Worm (Caenorhabditis elegans): ENCODE data around the gene W08G11.1.

W08G11.1 gene

ce11 chrV:16342258-16342618 is 4.6 kb upstream of the W08G11.1 start, which contains the start of gene nhr-193:
nhr-193 (plus strand) TSS chrV:16342308.
- TF ChIP-seq unc-62 (GFP tag; optimal IDR thresholded peaks at IDR 0.05): no peak

- no peak for TF ChIP-seq unc-62 (GFP tag; optimal IDR thresholded peaks at IDR 0.05)
Measured at ce11 chrV:16350061-16350460, 3.2 kb downstream of the W08G11.1 start.

- TF ChIP-seq unc-62 (GFP tag; optimal IDR thresholded peaks at IDR 0.05): no peak
Measured at ce11 chrV:16350775-16351378, 4.0 kb downstream of the W08G11.1 start.

DNA sequence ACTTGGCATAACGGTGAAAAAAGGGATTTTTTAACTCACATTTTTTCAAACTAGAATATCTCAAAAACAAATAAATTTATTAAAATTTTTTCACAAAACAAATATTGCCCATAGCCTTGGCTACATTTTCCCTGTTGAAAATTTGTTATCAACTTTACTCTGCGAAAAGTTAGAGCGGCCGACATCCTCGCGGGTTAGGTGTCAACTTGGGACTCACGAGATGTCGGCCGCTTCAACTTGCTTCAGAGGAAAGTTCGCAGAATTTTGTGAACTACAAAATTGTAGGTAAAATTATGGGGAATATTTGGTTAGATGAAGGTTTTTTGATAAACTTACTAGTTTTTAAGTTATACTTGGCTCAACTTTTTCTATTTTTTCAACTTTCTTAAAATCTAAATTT is 4.9 kb downstream of the W08G11.1 start:
- TF ChIP-seq unc-62 (GFP tag; optimal IDR thresholded peaks at IDR 0.05): no peak

DNA sequence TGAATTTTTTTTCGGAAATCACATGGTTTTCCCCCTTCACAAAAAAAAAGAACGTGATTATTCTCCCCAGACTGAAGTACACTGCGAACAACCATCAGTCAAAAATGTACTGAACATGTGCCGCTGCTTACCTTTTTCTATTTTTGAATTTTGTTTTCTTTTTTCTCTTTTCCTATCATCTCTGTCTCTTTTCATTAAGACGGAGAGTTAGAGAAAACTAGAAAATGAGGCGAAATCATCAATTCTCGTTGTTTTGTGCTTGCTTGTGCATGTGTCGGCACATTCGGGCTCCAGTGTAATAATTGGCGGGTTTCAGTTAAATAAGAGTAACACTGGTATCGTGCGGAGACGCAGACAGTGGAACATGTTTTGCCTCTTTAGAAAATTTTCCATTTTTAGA is 5.4 kb downstream of the W08G11.1 start:
- no peak for TF ChIP-seq unc-62 (GFP tag; optimal IDR thresholded peaks at IDR 0.05)

ce11 chrV:16354675-16355074 is 7.8 kb downstream of the W08G11.1 start:
- no peak for TF ChIP-seq unc-62 (GFP tag; optimal IDR thresholded peaks at IDR 0.05)

- TF ChIP-seq unc-62 (GFP tag; optimal IDR thresholded peaks at IDR 0.05): no peak
Measured at ce11 chrV:16355941-16356340, 9.1 kb downstream of the W08G11.1 start.

DNA sequence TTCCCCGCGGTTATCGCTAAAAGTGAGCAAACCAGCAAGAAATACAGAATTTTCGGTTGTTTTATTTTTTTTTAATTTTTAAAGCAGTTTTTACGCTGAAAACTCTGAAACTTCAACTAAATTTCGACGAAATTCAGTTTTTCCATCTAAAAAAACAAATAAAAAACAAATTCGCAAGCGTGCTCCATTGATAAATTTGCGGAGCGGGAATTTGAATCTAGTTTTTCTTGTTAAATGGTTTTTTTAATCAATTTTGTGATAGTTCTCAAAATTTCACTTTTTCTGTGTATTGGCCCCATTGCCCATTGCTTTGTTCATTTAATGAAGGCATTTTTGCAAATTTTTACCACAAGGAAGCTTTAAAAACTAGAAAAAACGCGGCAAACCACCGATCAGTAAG is 9.9 kb downstream of the W08G11.1 start:
- no peak for TF ChIP-seq unc-62 (GFP tag; optimal IDR thresholded peaks at IDR 0.05)

- no peak for TF ChIP-seq unc-62 (GFP tag; optimal IDR thresholded peaks at IDR 0.05)
Measured at ce11 chrV:16357253-16357652, 10.4 kb downstream of the W08G11.1 start, which contains the start of gene pptr-1. pptr-1 (plus strand) TSS chrV:16357521.

ce11 chrV:16361350-16361749 is 14.5 kb downstream of the W08G11.1 start:
- TF ChIP-seq unc-62 (GFP tag; optimal IDR thresholded peaks at IDR 0.05): no peak

- TF ChIP-seq unc-62 (GFP tag; optimal IDR thresholded peaks at IDR 0.05): no peak
Measured at ce11 chrV:16367575-16367974, 20.7 kb downstream of the W08G11.1 start, which contains the start of gene W08G11.3. W08G11.3 (plus strand) TSS chrV:16367681.

- TF ChIP-seq unc-62 (GFP tag; optimal IDR thresholded peaks at IDR 0.05): no peak
Measured at ce11 chrV:16368143-16368542, 21.3 kb downstream of the W08G11.1 start.

- TF ChIP-seq unc-62 (GFP tag; optimal IDR thresholded peaks at IDR 0.05): no peak
Measured at ce11 chrV:16370039-16370438, 23.2 kb downstream of the W08G11.1 start.

DNA sequence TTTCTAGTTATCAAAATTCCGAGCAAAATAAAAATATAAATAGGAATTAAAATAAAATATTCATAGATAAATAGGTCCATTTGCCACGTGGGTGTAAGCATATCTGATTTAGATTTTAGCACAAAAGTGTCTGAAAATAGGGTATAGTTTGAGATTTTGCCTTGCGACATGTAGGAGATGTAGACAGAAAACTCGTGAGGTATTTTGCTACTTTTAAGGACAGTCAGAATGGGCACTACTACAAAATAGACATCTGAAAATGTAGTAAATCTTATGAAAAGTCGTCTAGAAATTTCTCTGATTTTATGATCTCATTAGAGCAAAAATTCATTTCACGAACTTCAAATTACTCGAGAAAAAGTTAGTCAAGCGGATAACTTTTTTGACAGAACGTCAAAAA is 27.8 kb downstream of the W08G11.1 start, which contains the start of gene srv-34:
TSS of gene srv-34 (minus strand) at position 101 of the 400 bp plus-strand sequence.
- no peak for TF ChIP-seq unc-62 (GFP tag; optimal IDR thresholded peaks at IDR 0.05)

DNA sequence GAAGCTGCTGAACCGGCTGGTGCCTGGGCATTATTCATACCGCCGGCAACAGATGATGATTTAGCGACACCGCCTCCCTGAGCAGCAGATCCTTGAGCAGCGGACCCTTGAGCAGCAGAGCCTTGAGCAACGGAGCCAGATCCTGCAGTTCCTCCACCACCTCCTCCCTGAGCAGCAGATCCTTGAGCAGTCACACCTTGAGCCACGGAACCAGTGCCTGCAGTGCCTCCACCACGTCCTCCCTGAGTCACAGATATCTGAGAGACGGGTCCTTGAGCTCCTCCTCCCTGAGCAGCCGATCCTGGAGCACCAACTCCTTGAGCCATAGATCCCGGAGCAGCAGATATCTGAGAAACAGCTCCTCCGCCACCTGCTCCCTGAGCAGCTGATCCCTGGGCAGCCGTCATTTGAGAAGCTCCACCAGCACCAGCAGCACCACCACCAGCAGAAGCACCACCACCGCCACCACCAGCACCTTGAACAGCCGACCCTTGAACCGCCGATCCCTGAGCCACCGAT is 29.6 kb downstream of the W08G11.1 start:
- no peak for TF ChIP-seq unc-62 (GFP tag; optimal IDR thresholded peaks at IDR 0.05)

DNA sequence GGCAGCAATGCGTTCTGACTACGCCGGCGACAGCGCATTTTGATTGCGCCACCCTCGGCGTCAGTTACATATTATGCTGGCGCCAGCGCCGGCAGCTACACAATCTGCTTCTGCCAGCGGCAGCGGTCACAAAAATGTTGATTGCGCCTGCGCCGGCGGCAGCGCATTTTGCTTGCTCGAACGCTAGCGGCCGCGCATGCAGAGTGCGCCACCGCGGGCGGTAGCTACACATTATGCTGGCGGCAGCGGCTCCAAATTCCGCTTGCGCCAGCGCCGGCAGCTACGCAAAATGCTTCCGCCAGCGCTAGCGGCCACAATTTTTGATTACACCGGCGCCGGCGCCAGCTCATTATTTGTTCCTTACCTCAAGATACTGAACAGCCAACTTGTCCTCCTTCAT is 30.3 kb downstream of the W08G11.1 start:
- no peak for TF ChIP-seq unc-62 (GFP tag; optimal IDR thresholded peaks at IDR 0.05)

DNA sequence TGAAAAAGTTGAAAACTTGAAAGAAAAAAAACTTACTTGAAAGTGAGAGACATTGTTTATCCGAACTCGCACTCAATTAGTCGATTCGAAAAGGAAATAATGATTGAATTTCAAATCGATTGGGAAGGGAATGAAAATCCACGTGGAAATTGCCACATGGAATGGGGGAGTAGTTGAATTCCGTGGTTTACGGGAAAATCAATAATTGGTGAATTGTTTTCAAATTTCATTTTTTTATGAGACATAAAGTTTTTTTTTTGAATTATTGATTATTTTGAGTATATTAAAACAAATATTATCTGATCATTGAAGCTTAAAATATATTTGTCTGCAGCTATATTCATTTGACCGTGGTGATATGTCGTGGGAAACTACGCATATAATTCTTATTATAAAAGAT is 31.0 kb downstream of the W08G11.1 start, which contains the start of gene F13A7.1:
TSS of gene F13A7.1 (minus strand) at position 101 of the 400 bp plus-strand sequence.
- TF ChIP-seq unc-62 (GFP tag; optimal IDR thresholded peaks at IDR 0.05): no peak

- TF ChIP-seq unc-62 (GFP tag; optimal IDR thresholded peaks at IDR 0.05): no peak
Measured at ce11 chrV:16382949-16383348, 36.1 kb downstream of the W08G11.1 start.

All from whole organism, dauer.